Worm (Caenorhabditis elegans) whole organism, young adult: Measurements from ENCODE around the gene Y69E1A.4.

ENCODE experiments used
- B0019.2 ChIP-seq: fragments of 200-800 bp; sonication (Bioruptor generic); conservative IDR thresholded peaks from 2 replicates; pipeline ENCODE4 v1.3.6; 2022; ENCODE audit warnings: missing genetic modification reagents, missing genetic modification characterization, missing compliant biosample characterization
- B0261.1 ChIP-seq: sonication (generic microtip); optimal IDR thresholded peaks from 2 replicates; lab custom pipeline; 2016; ENCODE audit warnings: mild to moderate bottlenecking, missing genetic modification characterization, moderate library complexity, missing compliant biosample characterization
- C06A6.2 ChIP-seq: fragments of 200-800 bp; sonication (Bioruptor generic); conservative IDR thresholded peaks from 2 replicates; pipeline ENCODE4 v1.3.6; 2022; ENCODE audit warnings: missing genetic modification characterization, missing compliant biosample characterization
- F10E7.11 ChIP-seq: sonication (generic microtip); optimal IDR thresholded peaks from 2 replicates; lab custom pipeline; 2017; ENCODE audit warnings: mild to moderate bottlenecking, missing genetic modification characterization, moderate library complexity, missing compliant biosample characterization
- F22D6.2 ChIP-seq: sonication (generic microtip); optimal IDR thresholded peaks from 2 replicates; lab custom pipeline; 2016; ENCODE audit warnings: mild to moderate bottlenecking, missing genetic modification characterization, missing compliant biosample characterization
- F49E8.2 ChIP-seq: sonication (generic microtip); optimal IDR thresholded peaks from 3 replicates; lab custom pipeline; 2017; ENCODE audit warnings: missing genetic modification characterization, mild to moderate bottlenecking, missing compliant biosample characterization, antibody characterized with exemption, moderate library complexity; ENCODE audit not compliant: insufficient read depth
- F55B11.4 ChIP-seq: sonication (generic microtip); optimal IDR thresholded peaks from 2 replicates; lab custom pipeline; 2016; ENCODE audit warnings: missing compliant biosample characterization, missing genetic modification characterization, borderline replicate concordance; ENCODE audit not compliant: insufficient read depth
- K11D2.4 ChIP-seq: fragments of 200-800 bp; sonication (Bioruptor generic); IDR thresholded peaks from 2 replicates; pipeline ENCODE4 v1.3.6; 2022; ENCODE audit warnings: missing genetic modification reagents, missing genetic modification characterization, missing compliant biosample characterization
- T07F8.4 ChIP-seq: sonication (generic microtip); optimal IDR thresholded peaks from 2 replicates; lab custom pipeline; 2016; ENCODE audit warnings: mild to moderate bottlenecking, missing genetic modification characterization, moderate library complexity, missing compliant biosample characterization
- T26A5.8 ChIP-seq: sonication (generic microtip); optimal IDR thresholded peaks from 2 replicates; lab custom pipeline; 2016; ENCODE audit warnings: missing genetic modification characterization, missing compliant biosample characterization
- Y67H2A.10 ChIP-seq: fragments of 200-800 bp; sonication (Bioruptor generic); conservative IDR thresholded peaks from 2 replicates; pipeline ENCODE4 v1.3.6; 2022; ENCODE audit warnings: missing genetic modification reagents, missing genetic modification characterization, missing compliant biosample characterization
- Y95B8A.8 ChIP-seq: fragments of 200-800 bp; sonication (Bioruptor generic); IDR thresholded peaks from 2 replicates; pipeline ENCODE4 v1.3.6; 2022; ENCODE audit warnings: missing genetic modification reagents, missing genetic modification characterization, missing compliant biosample characterization
- aptf-2 ChIP-seq: fragments of 200-800 bp; sonication (Bioruptor generic); conservative IDR thresholded peaks from 2 replicates; pipeline ENCODE4 v1.3.6; 2022; ENCODE audit warnings: missing genetic modification reagents, missing genetic modification characterization, missing compliant biosample characterization
- aptf-3 ChIP-seq: fragments of 200-800 bp; sonication (Bioruptor generic); IDR thresholded peaks from 2 replicates; pipeline ENCODE4 v1.3.6; 2022; ENCODE audit warnings: missing genetic modification characterization, missing compliant biosample characterization
- attf-3 ChIP-seq: fragments of 200-800 bp; sonication (Bioruptor generic); conservative IDR thresholded peaks from 2 replicates; pipeline ENCODE4 v1.3.6; 2022; ENCODE audit warnings: missing genetic modification reagents, missing genetic modification characterization, missing compliant biosample characterization
- bed-2 ChIP-seq: fragments of 200-800 bp; sonication (Bioruptor generic); IDR thresholded peaks from 2 replicates; pipeline ENCODE4 v1.3.6; 2022; ENCODE audit warnings: missing genetic modification reagents, missing genetic modification characterization, missing compliant biosample characterization
- cebp-1 ChIP-seq, 2 experiments: fragments of 200-800 bp in 1 of 2; sonication (Bioruptor generic) in 1 of 2; sonication (generic microtip) in 1 of 2; IDR thresholded peaks in 1 of 2; optimal IDR thresholded peaks in 1 of 2; 2 replicates each; pipeline versions ENCODE4 v1.3.6 to Lab custom; 2017 to 2022; ENCODE audit warnings: missing compliant biosample characterization in 2 of 2, missing genetic modification characterization in 2 of 2, mild to moderate bottlenecking in 1 of 2, missing genetic modification reagents in 1 of 2, moderate library complexity in 1 of 2
- ceh-27 ChIP-seq: fragments of 200-800 bp; sonication (Bioruptor generic); optimal IDR thresholded peaks from 2 replicates; lab custom pipeline; 2018; ENCODE audit warnings: mild to moderate bottlenecking, missing genetic modification characterization, moderate library complexity, missing compliant biosample characterization
- ceh-91 ChIP-seq: fragments of 200-800 bp; sonication (Bioruptor generic); IDR thresholded peaks from 2 replicates; pipeline ENCODE4 v1.3.6; 2022; ENCODE audit warnings: missing genetic modification reagents, missing genetic modification characterization, missing compliant biosample characterization
- die-1 ChIP-seq: sonication (generic microtip); optimal IDR thresholded peaks from 2 replicates; lab custom pipeline; 2016; ENCODE audit warnings: missing genotype, mild to moderate bottlenecking, missing genetic modification characterization, missing compliant biosample characterization
- dox-1 ChIP-seq: fragments of 200-800 bp; sonication (Bioruptor generic); IDR thresholded peaks from 2 replicates; pipeline ENCODE4 v1.3.6; 2022; ENCODE audit warnings: missing genetic modification reagents, missing genetic modification characterization, missing compliant biosample characterization
- dpff-1 ChIP-seq: sonication (generic microtip); optimal IDR thresholded peaks from 2 replicates; lab custom pipeline; 2017; ENCODE audit warnings: mild to moderate bottlenecking, missing genetic modification characterization, missing compliant biosample characterization
- dpl-1 ChIP-seq: fragments of 150-350 bp; optimal IDR thresholded peaks from 2 replicates; lab custom pipeline; 2014; ENCODE audit warnings: missing biosample characterization, missing genetic modification reagents, missing genetic modification characterization
- egrh-3 ChIP-seq: fragments of 200-800 bp; sonication (Bioruptor generic); IDR thresholded peaks from 2 replicates; pipeline ENCODE4 v1.3.6; 2022; ENCODE audit warnings: missing genetic modification reagents, missing genetic modification characterization, missing compliant biosample characterization
- gei-17 ChIP-seq: fragments of 200-800 bp; sonication (Bioruptor generic); optimal IDR thresholded peaks from 2 replicates; lab custom pipeline; 2018; ENCODE audit warnings: mild to moderate bottlenecking, missing genetic modification characterization, missing compliant biosample characterization
- hlh-12 ChIP-seq: sonication (generic microtip); optimal IDR thresholded peaks from 2 replicates; lab custom pipeline; 2016; ENCODE audit warnings: missing genetic modification characterization, missing compliant biosample characterization
- hmg-20 ChIP-seq: fragments of 200-800 bp; sonication (Bioruptor generic); IDR thresholded peaks from 2 replicates; pipeline ENCODE4 v1.3.6; 2022; ENCODE audit warnings: missing genetic modification reagents, missing genetic modification characterization, missing compliant biosample characterization
- hrde-1 ChIP-seq: sonication (generic microtip); optimal IDR thresholded peaks from 2 replicates; lab custom pipeline; 2016; ENCODE audit warnings: missing genetic modification characterization, mild to moderate bottlenecking, missing compliant biosample characterization, moderate library complexity, missing genotype, missing genetic modification reagents, borderline replicate concordance
- lag-1 ChIP-seq: fragments of 200-800 bp; sonication (Bioruptor generic); IDR thresholded peaks from 2 replicates; pipeline ENCODE4 v1.3.6; 2022; ENCODE audit warnings: missing genetic modification reagents, missing genetic modification characterization, missing compliant biosample characterization
- lin-40 ChIP-seq: sonication (generic microtip); optimal IDR thresholded peaks from 2 replicates; lab custom pipeline; 2016; ENCODE audit warnings: missing genetic modification characterization, mild to moderate bottlenecking, missing compliant biosample characterization, missing genotype, missing genetic modification reagents
- lsy-27 ChIP-seq: sonication (generic microtip); optimal IDR thresholded peaks from 2 replicates; lab custom pipeline; 2017; ENCODE audit warnings: missing genetic modification characterization, mild to moderate bottlenecking, missing compliant biosample characterization, antibody characterized with exemption, missing genotype, borderline replicate concordance; ENCODE audit not compliant: insufficient read depth
- madf-10 ChIP-seq: sonication (generic microtip); optimal IDR thresholded peaks from 2 replicates; lab custom pipeline; 2016; ENCODE audit warnings: mild to moderate bottlenecking, missing genetic modification characterization, missing compliant biosample characterization
- madf-3 ChIP-seq: fragments of 200-800 bp; sonication (Bioruptor generic); IDR thresholded peaks from 2 replicates; pipeline ENCODE4 v1.3.6; 2022; ENCODE audit warnings: missing genetic modification reagents, missing genetic modification characterization, missing compliant biosample characterization
- madf-6 ChIP-seq: fragments of 200-800 bp; sonication (Bioruptor generic); IDR thresholded peaks from 2 replicates; pipeline ENCODE4 v1.3.6; 2022; ENCODE audit warnings: missing genetic modification reagents, missing genetic modification characterization, missing compliant biosample characterization
- mel-28 ChIP-seq: sonication (generic microtip); optimal IDR thresholded peaks from 2 replicates; lab custom pipeline; 2016; ENCODE audit warnings: borderline replicate concordance, mild to moderate bottlenecking, missing genetic modification characterization, missing compliant biosample characterization
- nfya-2 ChIP-seq: fragments of 200-800 bp; sonication (Bioruptor generic); IDR thresholded peaks from 2 replicates; pipeline ENCODE4 v1.3.6; 2022; ENCODE audit warnings: missing genetic modification reagents, missing genetic modification characterization, missing compliant biosample characterization
- nhr-179 ChIP-seq: sonication (generic microtip); optimal IDR thresholded peaks from 2 replicates; lab custom pipeline; 2016; ENCODE audit warnings: mild to moderate bottlenecking, missing genetic modification characterization, missing compliant biosample characterization
- nhr-80 ChIP-seq: sonication (generic microtip); optimal IDR thresholded peaks from 2 replicates; lab custom pipeline; 2016; ENCODE audit warnings: missing genetic modification characterization, missing compliant biosample characterization
- pha-4 ChIP-seq: fragments of 150-350 bp; sonication (generic microtip); optimal IDR thresholded peaks from 2 replicates; lab custom pipeline; 2014; ENCODE audit warnings: missing biosample characterization, missing genetic modification reagents, missing genetic modification characterization
- rcor-1 ChIP-seq: fragments of 200-800 bp; sonication (Bioruptor generic); IDR thresholded peaks from 2 replicates; pipeline ENCODE4 v1.3.6; 2022; ENCODE audit warnings: missing genetic modification reagents, missing genetic modification characterization, missing compliant biosample characterization
- sdz-38 ChIP-seq: sonication (generic microtip); optimal IDR thresholded peaks from 2 replicates; lab custom pipeline; 2016; ENCODE audit warnings: missing genotype, missing genetic modification characterization, missing compliant biosample characterization
- sea-2 ChIP-seq: fragments of 200-800 bp; sonication (Bioruptor generic); IDR thresholded peaks from 2 replicates; pipeline ENCODE4 v1.3.6; 2022; ENCODE audit warnings: missing genetic modification characterization, missing compliant biosample characterization
- snpc-1.3 ChIP-seq: sonication (generic microtip); optimal IDR thresholded peaks from 2 replicates; lab custom pipeline; 2017; ENCODE audit warnings: missing genetic modification characterization, mild to moderate bottlenecking, missing compliant biosample characterization, antibody characterized with exemption, moderate library complexity, missing genotype, missing genetic modification reagents; ENCODE audit not compliant: insufficient read depth
- somi-1 ChIP-seq: fragments of 200-800 bp; sonication (Bioruptor generic); optimal IDR thresholded peaks from 2 replicates; lab custom pipeline; 2018; ENCODE audit warnings: mild to moderate bottlenecking, missing genetic modification characterization, missing compliant biosample characterization
- sptf-2 ChIP-seq: fragments of 200-800 bp; sonication (Bioruptor generic); optimal IDR thresholded peaks from 2 replicates; lab custom pipeline; 2018; ENCODE audit warnings: mild to moderate bottlenecking, missing genetic modification characterization, missing compliant biosample characterization
- tbx-9 ChIP-seq: sonication (generic microtip); optimal IDR thresholded peaks from 2 replicates; lab custom pipeline; 2016; ENCODE audit warnings: borderline replicate concordance, missing genetic modification characterization, inconsistent platforms, missing compliant biosample characterization
- unc-130 ChIP-seq: sonication (generic microtip); optimal IDR thresholded peaks from 2 replicates; lab custom pipeline; 2016; ENCODE audit warnings: missing genetic modification reagents, missing genetic modification characterization, missing compliant biosample characterization
- zfh-2 ChIP-seq: fragments of 200-800 bp; sonication (Bioruptor generic); conservative IDR thresholded peaks from 2 replicates; pipeline ENCODE4 v1.3.6; 2022; ENCODE audit warnings: missing genetic modification reagents, missing genetic modification characterization, missing compliant biosample characterization

The Y69E1A.4 gene

ce11 chrIV:10935336-10935735 is 19.7 kb upstream of the Y69E1A.4 start:
- peak; percentile 58 for TF ChIP-seq zfh-2
- TF ChIP-seq madf-3 (GFP tag; lab: Robert Waterston, UW): peak; percentile 80; the same call in 1 of the 2 replicates
- peak; percentile 18 for TF ChIP-seq F22D6.2 (tag; lab: Kevin White, UChicago)
- peak; percentile 83 for TF ChIP-seq ceh-27 (GFP tag; lab: Kevin White, UChicago)
- TF ChIP-seq madf-6 (GFP tag; lab: Robert Waterston, UW): no peak; the same call in 1 of the 2 replicates
- TF ChIP-seq T07F8.4 (tag; lab: Kevin White, UChicago): no peak
- TF ChIP-seq die-1: peak; percentile 46
- TF ChIP-seq K11D2.4 (GFP tag; lab: Robert Waterston, UW): peak; percentile 88
- TF ChIP-seq gei-17 (GFP tag; lab: Kevin White, UChicago): no peak
- peak; percentile 29; the same call in 1 of the 2 replicates for TF ChIP-seq rcor-1
- TF ChIP-seq ceh-91 (GFP tag; lab: Robert Waterston, UW): no peak
- peak; percentile 11 for TF ChIP-seq F10E7.11 (tag; lab: Kevin White, UChicago)
- TF ChIP-seq B0261.1 (tag; lab: Kevin White, UChicago): no peak
- TF ChIP-seq Y95B8A.8 (GFP tag; lab: Robert Waterston, UW): peak; percentile 88
- TF ChIP-seq madf-10 (tag; lab: Kevin White, UChicago): peak; percentile 59
- TF ChIP-seq Y67H2A.10: peak; percentile 70; the same call in 1 of the 2 replicates
- TF ChIP-seq B0019.2: no peak
- peak; percentile 66; the same call in 1 of the 2 replicates for TF ChIP-seq C06A6.2 (GFP tag; lab: Robert Waterston, UW)
- no peak for TF ChIP-seq dpff-1
- TF ChIP-seq egrh-3: peak; percentile 29; the same call in 1 of the 2 replicates
- peak; percentile 45 for TF ChIP-seq cebp-1 (GFP tag; IDR thresholded peaks at IDR 0.05; lab: Robert Waterston, UW)
- TF ChIP-seq cebp-1 (tag; optimal IDR thresholded peaks at IDR 0.05; lab: Kevin White, UChicago): peak; percentile 85
- no peak for TF ChIP-seq lsy-27 (tag; lab: Kevin White, UChicago)
- peak; percentile 91 for TF ChIP-seq somi-1 (GFP tag; lab: Kevin White, UChicago)
- peak; percentile 75 for TF ChIP-seq dox-1 (GFP tag; lab: Robert Waterston, UW)
- TF ChIP-seq T26A5.8: no peak
- no peak for TF ChIP-seq nhr-179 (tag; lab: Kevin White, UChicago)
- peak; percentile 51 for TF ChIP-seq lin-40
- TF ChIP-seq aptf-2: no peak
- no peak for TF ChIP-seq tbx-9 (tag; lab: Kevin White, UChicago)
- TF ChIP-seq nfya-2 (GFP tag; lab: Robert Waterston, UW): no peak
- no peak for TF ChIP-seq mel-28 (tag; lab: Kevin White, UChicago)
- TF ChIP-seq hmg-20 (GFP tag; lab: Robert Waterston, UW): no peak
- TF ChIP-seq hrde-1: no peak
- TF ChIP-seq sea-2 (GFP tag; lab: Robert Waterston, UW): no peak
- TF ChIP-seq F55B11.4: no peak
- TF ChIP-seq pha-4 (tag; lab: Kevin White, UChicago): no peak
- no peak for TF ChIP-seq sdz-38
- TF ChIP-seq attf-3: no peak
- TF ChIP-seq lag-1: no peak
- no peak for TF ChIP-seq snpc-1.3 (tag; lab: Kevin White, UChicago)
- TF ChIP-seq bed-2 (GFP tag; lab: Robert Waterston, UW): no peak
- TF ChIP-seq sptf-2 (GFP tag; lab: Kevin White, UChicago): no peak
- no peak for TF ChIP-seq nhr-80
- TF ChIP-seq dpl-1 (GFP tag; lab: Kevin White, UChicago): no peak
- TF ChIP-seq F49E8.2 (tag; lab: Kevin White, UChicago): no peak
- TF ChIP-seq unc-130 (GFP tag; lab: Kevin White, UChicago): no peak
- no peak for TF ChIP-seq aptf-3 (GFP tag; lab: Robert Waterston, UW)
- TF ChIP-seq hlh-12 (tag; lab: Kevin White, UChicago): no peak
